Worm (Caenorhabditis elegans) whole organism, L4/young adult: ENCODE results near the gene T28C6.7.
A peak's percentile ranks its signal among the peaks of the same experiment; 100 is the strongest.
"Not testable (repeated sequence)": the region's sequence is repeated elsewhere in the genome, so short reads cannot be mapped to it uniquely, and the experiment has no call there.

Experiments
- W03F9.2 ChIP-seq: fragments of 150-350 bp; optimal IDR thresholded peaks from 2 replicates; lab custom pipeline; 2014; ENCODE audit warnings: missing biosample characterization, missing genetic modification characterization
- dao-5 ChIP-seq: sonication (generic microtip); optimal IDR thresholded peaks from 2 replicates; lab custom pipeline; 2016; ENCODE audit warnings: missing genotype, missing genetic modification characterization, moderate library complexity, missing compliant biosample characterization
- him-1 ChIP-seq: sonication (generic microtip); optimal IDR thresholded peaks from 2 replicates; lab custom pipeline; 2016; ENCODE audit warnings: missing genotype, missing genetic modification reagents, missing genetic modification characterization, missing compliant biosample characterization

T28C6.7 gene

ce11 chrIV:8827500-8827899 is at the start of gene T28C6.7:
T28C6.7 (plus strand) TSS chrIV:8827800.
- no peak for TF ChIP-seq dao-5 (tag; lab: Kevin White, UChicago)
- no peak for TF ChIP-seq him-1 (tag; lab: Kevin White, UChicago)
- TF ChIP-seq W03F9.2 (tag; lab: Kevin White, UChicago) = no peak

ce11 chrIV:8778045-8778444 is 49.6 kb upstream of the T28C6.7 start, which contains the start of gene C33D9.6:
C33D9.6 (minus strand) TSS chrIV:8778145.
- TF ChIP-seq W03F9.2 (tag; lab: Kevin White, UChicago) (no peak), dao-5 (tag; lab: Kevin White, UChicago) (no peak), him-1 (tag; lab: Kevin White, UChicago) (no peak)

ce11 chrIV:8782172-8782571 is 45.4 kb upstream of the T28C6.7 start:
- TF ChIP-seq dao-5 (tag; lab: Kevin White, UChicago) (no peak), W03F9.2 (tag; lab: Kevin White, UChicago) (no peak), him-1 (tag; lab: Kevin White, UChicago) (no peak)

- TF ChIP-seq him-1 (tag; lab: Kevin White, UChicago) = no peak
- no peak for TF ChIP-seq W03F9.2 (tag; lab: Kevin White, UChicago)
- no peak for TF ChIP-seq dao-5 (tag; lab: Kevin White, UChicago)
Observed at ce11 chrIV:8784855-8785327, 42.7 kb upstream of the T28C6.7 start, which contains the start of gene C33D9.13. C33D9.13 (minus strand) TSS chrIV:8785277.

ce11 chrIV:8786654-8787053 is 40.9 kb upstream of the T28C6.7 start, which contains the start of gene C33D9.8:
C33D9.8 (minus strand) TSS chrIV:8786752.
- TF ChIP-seq W03F9.2 (tag; lab: Kevin White, UChicago) (no peak), dao-5 (tag; lab: Kevin White, UChicago) (no peak), him-1 (tag; lab: Kevin White, UChicago) (no peak)

- TF ChIP-seq W03F9.2, him-1, dao-5 (tag; lab: Kevin White, UChicago): not testable (repeated sequence)
Observed at ce11 chrIV:8788048-8788447, 39.6 kb upstream of the T28C6.7 start, which contains the start of gene C33D9.10. C33D9.10 (minus strand) TSS chrIV:8788148.

- TF ChIP-seq W03F9.2 (tag; lab: Kevin White, UChicago) = no peak
Observed at ce11 chrIV:8790144-8790543, 37.5 kb upstream of the T28C6.7 start, which contains the start of gene sru-35. sru-35 (minus strand) TSS chrIV:8790244.

- no peak for TF ChIP-seq W03F9.2 (tag; lab: Kevin White, UChicago)
- no peak for TF ChIP-seq dao-5 (tag; lab: Kevin White, UChicago)
- no peak for TF ChIP-seq him-1 (tag; lab: Kevin White, UChicago)
Observed at ce11 chrIV:8792808-8793207, 34.8 kb upstream of the T28C6.7 start, which contains the start of gene C33D9.3. C33D9.3 (minus strand) TSS chrIV:8792908.

- TF ChIP-seq W03F9.2 (tag; lab: Kevin White, UChicago) (peak; percentile 39), him-1 (tag; lab: Kevin White, UChicago) (no peak)
Observed at ce11 chrIV:8793223-8793622, 34.4 kb upstream of the T28C6.7 start.

ce11 chrIV:8794895-8795665 is 32.5 kb upstream of the T28C6.7 start:
- TF ChIP-seq dao-5 (tag; lab: Kevin White, UChicago) (no peak), him-1 (tag; lab: Kevin White, UChicago) (peak; percentile 90), W03F9.2 (tag; lab: Kevin White, UChicago) (peak; percentile 67)

ce11 chrIV:8796246-8796645 is 31.4 kb upstream of the T28C6.7 start:
- TF ChIP-seq him-1 (tag; lab: Kevin White, UChicago) (peak; percentile 73), dao-5 (tag; lab: Kevin White, UChicago) (no peak), W03F9.2 (tag; lab: Kevin White, UChicago) (no peak)

ce11 chrIV:8798255-8798654 is 29.3 kb upstream of the T28C6.7 start, which contains the start of gene clec-182:
clec-182 (minus strand) TSS chrIV:8798355.
- TF ChIP-seq dao-5 (tag; lab: Kevin White, UChicago) = no peak
- no peak for TF ChIP-seq W03F9.2 (tag; lab: Kevin White, UChicago)
- no peak for TF ChIP-seq him-1 (tag; lab: Kevin White, UChicago)

- no peak for TF ChIP-seq him-1 (tag; lab: Kevin White, UChicago)
- no peak for TF ChIP-seq W03F9.2 (tag; lab: Kevin White, UChicago)
- no peak for TF ChIP-seq dao-5 (tag; lab: Kevin White, UChicago)
Observed at ce11 chrIV:8807327-8807726, 20.3 kb upstream of the T28C6.7 start.
